Worm (Caenorhabditis elegans): ENCODE results near the gene pigb-1.

ce11 chrII:4960690-4961089 lies 32.2 kb downstream of the pigb-1 start:
- no peak for TF ChIP-seq lsy-2 (tag; optimal IDR thresholded peaks at IDR 0.05)
- no peak for TF ChIP-seq unc-62 (GFP tag; optimal IDR thresholded peaks at IDR 0.05)
- TF ChIP-seq snpc-4 (tag; optimal IDR thresholded peaks at IDR 0.05) = no peak
- TF ChIP-seq flh-1 (GFP tag; optimal IDR thresholded peaks at IDR 0.05) = no peak
- no peak for TF ChIP-seq nhr-2 (tag; optimal IDR thresholded peaks at IDR 0.05)
- TF ChIP-seq hlh-1 (tag; optimal IDR thresholded peaks at IDR 0.05) = no peak
- no peak for TF ChIP-seq pha-4 (tag; optimal IDR thresholded peaks at IDR 0.05)
- TF ChIP-seq elt-3 (tag; optimal IDR thresholded peaks at IDR 0.05) = no peak
- no peak for TF ChIP-seq nhr-76 (tag; optimal IDR thresholded peaks at IDR 0.05)
- no peak for TF ChIP-seq ceh-43 (GFP tag; optimal IDR thresholded peaks at IDR 0.05)
- TF ChIP-seq lin-13 (tag; optimal IDR thresholded peaks at IDR 0.05) = no peak
- TF ChIP-seq cnd-1 (tag; optimal IDR thresholded peaks at IDR 0.05) = no peak

Data from whole organism, mixed stage, embryonic.